Worm (Caenorhabditis elegans) whole organism, L2 larva: ENCODE measurements around the gene ehbp-1.

Source experiments
- alr-1 ChIP-seq: fragments of 150-350 bp; optimal IDR thresholded peaks from 2 replicates; lab custom pipeline; 2014; ENCODE audit warnings: missing biosample characterization, missing genetic modification characterization
- ceh-82 ChIP-seq: fragments of 150-350 bp; optimal IDR thresholded peaks from 2 replicates; lab custom pipeline; 2014; ENCODE audit warnings: missing biosample characterization, missing genetic modification characterization
- crh-2 ChIP-seq: sonication (generic microtip); optimal IDR thresholded peaks from 2 replicates; lab custom pipeline; 2017; ENCODE audit warnings: missing biosample characterization, missing genetic modification characterization
- elt-1 ChIP-seq: fragments of 150-350 bp; optimal IDR thresholded peaks from 2 replicates; lab custom pipeline; 2014; ENCODE audit warnings: missing biosample characterization, missing genetic modification characterization
- lin-13 ChIP-seq: fragments of 150-350 bp; optimal IDR thresholded peaks from 2 replicates; lab custom pipeline; 2014; ENCODE audit warnings: missing biosample characterization, missing genetic modification reagents, missing genetic modification characterization
- lsy-2 ChIP-seq, 2 experiments: fragments of 150-350 bp in 1 of 2; sonication (generic microtip) in 1 of 2; optimal IDR thresholded peaks; 2 replicates each; lab custom pipeline; 2014 to 2017; ENCODE audit warnings: missing biosample characterization in 2 of 2, missing genetic modification characterization in 2 of 2
- mbf-1 ChIP-seq: sonication (generic microtip); optimal IDR thresholded peaks from 2 replicates; lab custom pipeline; 2017; ENCODE audit warnings: missing biosample characterization, missing genetic modification characterization
- nhr-237 ChIP-seq: fragments of 150-350 bp; optimal IDR thresholded peaks from 2 replicates; lab custom pipeline; 2014; ENCODE audit warnings: missing biosample characterization, missing genetic modification characterization
- nhr-25 ChIP-seq: fragments of 150-350 bp; sonication (generic microtip); optimal IDR thresholded peaks from 3 replicates; lab custom pipeline; 2014; ENCODE audit warnings: missing biosample characterization, missing genetic modification characterization
- nhr-77 ChIP-seq: fragments of 150-350 bp; optimal IDR thresholded peaks from 2 replicates; lab custom pipeline; 2014; ENCODE audit warnings: missing biosample characterization, missing genetic modification characterization
- sma-9 ChIP-seq, 2 experiments: fragments of 150-350 bp in 1 of 2; sonication (generic microtip) in 1 of 2; optimal IDR thresholded peaks; 2 replicates each; lab custom pipeline; 2014 to 2016; ENCODE audit warnings: missing genetic modification characterization in 2 of 2, mild to moderate bottlenecking in 1 of 2, missing biosample characterization in 1 of 2, missing compliant biosample characterization in 1 of 2, missing genetic modification reagents in 1 of 2, moderate library complexity in 1 of 2
- snpc-4 ChIP-seq: fragments of 150-350 bp; optimal IDR thresholded peaks from 2 replicates; lab custom pipeline; 2014; ENCODE audit warnings: missing biosample characterization, missing genetic modification characterization
- unc-39 ChIP-seq: fragments of 150-350 bp; optimal IDR thresholded peaks from 2 replicates; lab custom pipeline; 2014; ENCODE audit warnings: missing biosample characterization, missing genetic modification characterization
- ztf-11 ChIP-seq: sonication (generic microtip); optimal IDR thresholded peaks from 2 replicates; lab custom pipeline; 2017; ENCODE audit warnings: missing biosample characterization, missing genetic modification characterization

ce11 chrV:9534621-9535020, 15.8 kb upstream of the ehbp-1 start, which contains the start of gene tag-329:
- no peak for TF ChIP-seq nhr-25
- TF ChIP-seq sma-9 (GFP tag; optimal IDR thresholded peaks at IDR 0.05; lab: Kevin White, UChicago): no peak
- TF ChIP-seq sma-9 (tag; optimal IDR thresholded peaks at IDR 0.05; lab: Kevin White, UChicago): no peak
- TF ChIP-seq ceh-82: no peak
- TF ChIP-seq ztf-11: no peak
- no peak for TF ChIP-seq mbf-1 (tag; lab: Kevin White, UChicago)
- no peak for TF ChIP-seq crh-2 (tag; lab: Kevin White, UChicago)
- TF ChIP-seq unc-39 (tag; lab: Kevin White, UChicago): no peak
- no peak for TF ChIP-seq alr-1 (tag; lab: Kevin White, UChicago)
- no peak for TF ChIP-seq lin-13
- no peak for TF ChIP-seq nhr-237 (tag; lab: Kevin White, UChicago)
- no peak for TF ChIP-seq lsy-2 (tag; optimal IDR thresholded peaks at IDR 0.05; lab: Kevin White, UChicago)
- TF ChIP-seq nhr-77 (tag; lab: Kevin White, UChicago): no peak
- TF ChIP-seq elt-1 (tag; lab: Kevin White, UChicago): no peak
- no peak for TF ChIP-seq snpc-4 (tag; lab: Kevin White, UChicago)
